Worm (Caenorhabditis elegans) whole organism, L1 larva: ENCODE results near the gene sre-49.

Experiments
- F16B12.6 ChIP-seq: fragments of 150-350 bp; optimal IDR thresholded peaks from 2 replicates; lab custom pipeline; 2014; ENCODE audit warnings: missing biosample characterization, missing genetic modification characterization
- ama-1 ChIP-seq: fragments of 150-350 bp; optimal IDR thresholded peaks from 2 replicates; lab custom pipeline; 2014
- elt-2 ChIP-seq: sonication (generic microtip); optimal IDR thresholded peaks from 2 replicates; lab custom pipeline; 2016; ENCODE audit warnings: missing genetic modification characterization, mild to moderate bottlenecking, inconsistent platforms, missing compliant biosample characterization, missing genetic modification reagents
- jun-1 ChIP-seq: fragments of 150-350 bp; optimal IDR thresholded peaks from 2 replicates; lab custom pipeline; 2014; ENCODE audit warnings: missing biosample characterization, missing genetic modification reagents, missing genetic modification characterization
- lin-13 ChIP-seq: fragments of 150-350 bp; optimal IDR thresholded peaks from 2 replicates; lab custom pipeline; 2014; ENCODE audit warnings: missing biosample characterization, missing genetic modification reagents, missing genetic modification characterization
- lsy-2 ChIP-seq, 2 experiments: fragments of 150-350 bp; optimal IDR thresholded peaks; 2 replicates each; lab custom pipeline; 2014; ENCODE audit warnings: missing biosample characterization in 2 of 2, missing genetic modification characterization in 2 of 2
- mdl-1 ChIP-seq, 2 experiments: fragments of 150-350 bp; optimal IDR thresholded peaks; 2 replicates each; lab custom pipeline; 2014 to 2017; ENCODE audit warnings: missing biosample characterization in 2 of 2, missing genetic modification characterization in 2 of 2, inconsistent platforms in 1 of 2
- nhr-11 ChIP-seq: fragments of 150-350 bp; optimal IDR thresholded peaks from 2 replicates; lab custom pipeline; 2014; ENCODE audit warnings: missing biosample characterization, missing genetic modification characterization
- skn-1 ChIP-seq: fragments of 150-350 bp; optimal IDR thresholded peaks from 2 replicates; lab custom pipeline; 2014; ENCODE audit warnings: missing biosample characterization, missing genetic modification characterization
- snu-23 ChIP-seq: sonication (generic microtip); optimal IDR thresholded peaks from 2 replicates; lab custom pipeline; 2016; ENCODE audit warnings: missing genetic modification characterization, missing compliant biosample characterization
- unc-62 ChIP-seq: fragments of 150-350 bp; optimal IDR thresholded peaks from 2 replicates; lab custom pipeline; 2014; ENCODE audit warnings: missing biosample characterization, missing genetic modification reagents, missing genetic modification characterization
- vab-15 ChIP-seq: sonication (generic microtip); optimal IDR thresholded peaks from 2 replicates; lab custom pipeline; 2017; ENCODE audit warnings: missing genotype, mild to moderate bottlenecking, missing genetic modification characterization, missing compliant biosample characterization
- zag-1 ChIP-seq: fragments of 150-350 bp; optimal IDR thresholded peaks from 2 replicates; lab custom pipeline; 2014; ENCODE audit warnings: missing biosample characterization, missing genetic modification characterization

- no peak for TF ChIP-seq mdl-1 (tag; optimal IDR thresholded peaks at IDR 0.05; lab: Kevin White, UChicago)
- no peak for TF ChIP-seq ama-1 (lab: Kevin White, UChicago)
- no peak for TF ChIP-seq lsy-2 (tag; optimal IDR thresholded peaks at IDR 0.05; lab: Kevin White, UChicago)
- TF ChIP-seq elt-2: no peak
- no peak for TF ChIP-seq zag-1 (tag; lab: Kevin White, UChicago)
- TF ChIP-seq nhr-11: no peak
- TF ChIP-seq lin-13 (GFP tag; lab: Kevin White, UChicago): no peak
- no peak for TF ChIP-seq F16B12.6 (tag; lab: Kevin White, UChicago)
- no peak for TF ChIP-seq unc-62 (GFP tag; lab: Kevin White, UChicago)
- no peak for TF ChIP-seq skn-1 (tag; lab: Kevin White, UChicago)
- TF ChIP-seq jun-1 (tag; lab: Kevin White, UChicago): no peak
- TF ChIP-seq vab-15 (tag; lab: Kevin White, UChicago): no peak
- TF ChIP-seq snu-23 (GFP tag; lab: Kevin White, UChicago): no peak
These were observed 43.6 kb downstream of the sre-49 start for ce11 chrII:12362262-12362661.
